Worm (Caenorhabditis elegans) whole organism, L4/young adult: ENCODE measurements around the gene C06A6.7.

Experiments used
- W03F9.2 ChIP-seq: fragments of 150-350 bp; optimal IDR thresholded peaks from 2 replicates; lab custom pipeline; 2014; ENCODE audit warnings: missing biosample characterization, missing genetic modification characterization
- dao-5 ChIP-seq: sonication (generic microtip); optimal IDR thresholded peaks from 2 replicates; lab custom pipeline; 2016; ENCODE audit warnings: missing genotype, missing genetic modification characterization, moderate library complexity, missing compliant biosample characterization
- him-1 ChIP-seq: sonication (generic microtip); optimal IDR thresholded peaks from 2 replicates; lab custom pipeline; 2016; ENCODE audit warnings: missing genotype, missing genetic modification reagents, missing genetic modification characterization, missing compliant biosample characterization

DNA sequence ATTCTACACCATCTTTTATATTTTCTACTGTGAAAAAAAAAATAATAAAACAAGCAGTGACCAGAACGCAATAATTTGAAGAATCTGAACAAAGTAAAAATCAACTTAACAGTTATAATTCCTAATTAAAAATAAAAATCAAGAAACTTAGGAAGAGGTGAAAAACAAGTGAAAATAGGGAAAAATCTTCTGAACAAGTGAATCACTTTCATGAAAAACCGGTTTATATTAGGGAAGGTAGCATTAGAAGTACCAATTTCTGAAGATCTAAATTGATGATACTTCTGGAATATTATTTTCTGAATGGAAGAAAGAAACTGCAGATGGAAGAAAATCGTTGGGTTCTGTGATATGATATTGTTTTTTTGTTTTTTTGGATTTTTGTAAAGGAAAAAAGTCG is 1.8 kb downstream of the C06A6.7 start:
- no peak for TF ChIP-seq him-1 (tag; lab: Kevin White, UChicago)
- no peak for TF ChIP-seq W03F9.2 (tag; lab: Kevin White, UChicago)
- TF ChIP-seq dao-5 (tag; lab: Kevin White, UChicago): no peak
